Fruit fly (Drosophila melanogaster) whole organism, embryonic: ENCODE data around the gene CG6654.

Experiments used
- Bdp1 ChIP-seq: fragments of 200-800 bp; sonication (Bioruptor generic); optimal IDR thresholded peaks from 3 replicates; lab custom pipeline; 2016; ENCODE audit warnings: missing biosample characterization, missing genetic modification characterization
- BtbVII ChIP-seq: fragments of 200-800 bp; sonication (Bioruptor generic); optimal IDR thresholded peaks from 3 replicates; lab custom pipeline; 2017; ENCODE audit warnings: missing biosample characterization, mild to moderate bottlenecking, missing genetic modification characterization
- CG10543 ChIP-seq: fragments of 200-800 bp; sonication (Bioruptor generic); optimal IDR thresholded peaks from 3 replicates; lab custom pipeline; 2017; ENCODE audit warnings: missing biosample characterization, mild to moderate bottlenecking, missing genetic modification characterization, moderate library complexity
- CG11723 ChIP-seq: fragments of 200-800 bp; sonication (Bioruptor generic); optimal IDR thresholded peaks from 2 replicates; lab custom pipeline; 2017; ENCODE audit warnings: missing biosample characterization, mild to moderate bottlenecking, missing genetic modification characterization
- CG14014 ChIP-seq: fragments of 200-800 bp; sonication (Bioruptor generic); IDR thresholded peaks from 2 replicates; pipeline ENCODE4 v1.3.6; 2022; ENCODE audit warnings: missing biosample characterization, missing genetic modification characterization
- CG14860 ChIP-seq: fragments of 200-800 bp; sonication (Bioruptor generic); IDR thresholded peaks from 3 replicates; pipeline ENCODE4 v1.3.6; 2022; ENCODE audit warnings: missing biosample characterization, missing genetic modification characterization; ENCODE audit not compliant: partially characterized antibody
- CG15601 ChIP-seq: fragments of 200-800 bp; sonication (Bioruptor generic); optimal IDR thresholded peaks from 3 replicates; lab custom pipeline; 2019; ENCODE audit warnings: missing biosample characterization, mild to moderate bottlenecking, missing genetic modification characterization, moderate library complexity
- CG17829 ChIP-seq: fragments of 200-800 bp; optimal IDR thresholded peaks from 2 replicates; lab custom pipeline; 2019; ENCODE audit warnings: missing biosample characterization, mild to moderate bottlenecking, missing genetic modification characterization, moderate library complexity
- CG2120 ChIP-seq: fragments of 200-800 bp; sonication (Bioruptor generic); optimal IDR thresholded peaks from 3 replicates; lab custom pipeline; 2016; ENCODE audit warnings: missing biosample characterization, missing genetic modification characterization
- CG31388 ChIP-seq: fragments of 200-800 bp; sonication (Bioruptor generic); optimal IDR thresholded peaks from 2 replicates; lab custom pipeline; 2016; ENCODE audit warnings: missing biosample characterization, missing genetic modification characterization
- CG3407 ChIP-seq: fragments of 200-800 bp; sonication (Bioruptor generic); optimal IDR thresholded peaks from 2 replicates; lab custom pipeline; 2018; ENCODE audit warnings: missing biosample characterization, mild to moderate bottlenecking, missing genetic modification characterization
- CG6765 ChIP-seq: fragments of 200-800 bp; sonication (Bioruptor generic); optimal IDR thresholded peaks from 3 replicates; lab custom pipeline; 2017; ENCODE audit warnings: missing biosample characterization, mild to moderate bottlenecking, missing genetic modification characterization
- CG7928 ChIP-seq: fragments of 200-800 bp; sonication (Bioruptor generic); optimal IDR thresholded peaks from 2 replicates; lab custom pipeline; 2017; ENCODE audit warnings: missing biosample characterization, mild to moderate bottlenecking, missing genetic modification characterization
- D19B ChIP-seq: fragments of 200-800 bp; sonication (Bioruptor generic); optimal IDR thresholded peaks from 2 replicates; lab custom pipeline; 2017; ENCODE audit warnings: missing biosample characterization, mild to moderate bottlenecking, missing genetic modification characterization
- Ets65A ChIP-seq: fragments of 200-800 bp; sonication (Bioruptor generic); peaks from one replicate; lab custom pipeline; 2016; ENCODE audit warnings: missing biosample characterization, missing genetic modification characterization
- Nf-YA ChIP-seq: fragments of 200-800 bp; sonication (Bioruptor generic); IDR thresholded peaks from 2 replicates; pipeline ENCODE4 v1.3.6; 2022; ENCODE audit warnings: missing biosample characterization, missing genetic modification characterization
- Nf-YC ChIP-seq: fragments of 200-800 bp; optimal IDR thresholded peaks from 3 replicates; lab custom pipeline; 2019; ENCODE audit warnings: missing biosample characterization, mild to moderate bottlenecking, missing genetic modification characterization, moderate library complexity
- Sox102F ChIP-seq: fragments of 200-800 bp; sonication (Bioruptor generic); optimal IDR thresholded peaks from 2 replicates; lab custom pipeline; 2018; ENCODE audit warnings: missing biosample characterization, mild to moderate bottlenecking, missing genetic modification characterization, moderate library complexity
- Vsx1 ChIP-seq: fragments of 200-800 bp; sonication (Bioruptor generic); optimal IDR thresholded peaks from 2 replicates; lab custom pipeline; 2017; ENCODE audit warnings: missing biosample characterization, mild to moderate bottlenecking, missing genetic modification characterization, missing genetic modification reagents
- chn ChIP-seq: fragments of 200-800 bp; sonication (Bioruptor generic); optimal IDR thresholded peaks from 2 replicates; lab custom pipeline; 2016; ENCODE audit warnings: missing biosample characterization, missing genetic modification characterization
- ftz-f1 ChIP-seq: fragments of 200-800 bp; sonication (Bioruptor generic); optimal IDR thresholded peaks from 2 replicates; lab custom pipeline; 2016; ENCODE audit warnings: missing biosample characterization, missing genetic modification characterization
- gro ChIP-seq: fragments of 200-800 bp; sonication (Bioruptor generic); optimal IDR thresholded peaks from 2 replicates; lab custom pipeline; 2016; ENCODE audit warnings: missing biosample characterization, missing genetic modification characterization
- jumu ChIP-seq: fragments of 200-800 bp; sonication (Bioruptor generic); optimal IDR thresholded peaks from 3 replicates; lab custom pipeline; 2016; ENCODE audit warnings: missing biosample characterization, missing genetic modification characterization
- oc ChIP-seq: fragments of 200-800 bp; sonication (Bioruptor generic); optimal IDR thresholded peaks from 2 replicates; lab custom pipeline; 2018; ENCODE audit warnings: missing biosample characterization, mild to moderate bottlenecking, missing genetic modification characterization, moderate library complexity
- psq ChIP-seq: fragments of 200-800 bp; sonication (Bioruptor generic); optimal IDR thresholded peaks from 2 replicates; lab custom pipeline; 2017; ENCODE audit warnings: missing biosample characterization, missing genetic modification characterization
- sd ChIP-seq: fragments of 200-800 bp; sonication (Bioruptor generic); optimal IDR thresholded peaks from 3 replicates; lab custom pipeline; 2018; ENCODE audit warnings: missing biosample characterization, mild to moderate bottlenecking, missing genetic modification characterization, moderate library complexity
- sima ChIP-seq: fragments of 200-800 bp; sonication (Bioruptor generic); optimal IDR thresholded peaks from 2 replicates; lab custom pipeline; 2016; ENCODE audit warnings: missing biosample characterization, missing genetic modification characterization
- slou ChIP-seq: fragments of 200-800 bp; sonication (Bioruptor generic); optimal IDR thresholded peaks from 3 replicates; lab custom pipeline; 2016; ENCODE audit warnings: missing biosample characterization, missing genetic modification characterization
- sna ChIP-seq: fragments of 200-800 bp; sonication (Bioruptor generic); IDR thresholded peaks from 2 replicates; pipeline ENCODE4 v1.3.6; 2022; ENCODE audit warnings: missing biosample characterization, missing genetic modification characterization; ENCODE audit not compliant: partially characterized antibody
- so ChIP-seq: fragments of 200-800 bp; sonication (Bioruptor generic); IDR thresholded peaks from 3 replicates; pipeline ENCODE4 v1.3.6; 2022; ENCODE audit warnings: missing biosample characterization, missing genetic modification characterization
- tup ChIP-seq: fragments of 200-800 bp; sonication (Bioruptor generic); optimal IDR thresholded peaks from 2 replicates; lab custom pipeline; 2016; ENCODE audit warnings: missing biosample characterization, mild to moderate bottlenecking, missing genetic modification characterization, moderate library complexity

CG6654 gene

DNA sequence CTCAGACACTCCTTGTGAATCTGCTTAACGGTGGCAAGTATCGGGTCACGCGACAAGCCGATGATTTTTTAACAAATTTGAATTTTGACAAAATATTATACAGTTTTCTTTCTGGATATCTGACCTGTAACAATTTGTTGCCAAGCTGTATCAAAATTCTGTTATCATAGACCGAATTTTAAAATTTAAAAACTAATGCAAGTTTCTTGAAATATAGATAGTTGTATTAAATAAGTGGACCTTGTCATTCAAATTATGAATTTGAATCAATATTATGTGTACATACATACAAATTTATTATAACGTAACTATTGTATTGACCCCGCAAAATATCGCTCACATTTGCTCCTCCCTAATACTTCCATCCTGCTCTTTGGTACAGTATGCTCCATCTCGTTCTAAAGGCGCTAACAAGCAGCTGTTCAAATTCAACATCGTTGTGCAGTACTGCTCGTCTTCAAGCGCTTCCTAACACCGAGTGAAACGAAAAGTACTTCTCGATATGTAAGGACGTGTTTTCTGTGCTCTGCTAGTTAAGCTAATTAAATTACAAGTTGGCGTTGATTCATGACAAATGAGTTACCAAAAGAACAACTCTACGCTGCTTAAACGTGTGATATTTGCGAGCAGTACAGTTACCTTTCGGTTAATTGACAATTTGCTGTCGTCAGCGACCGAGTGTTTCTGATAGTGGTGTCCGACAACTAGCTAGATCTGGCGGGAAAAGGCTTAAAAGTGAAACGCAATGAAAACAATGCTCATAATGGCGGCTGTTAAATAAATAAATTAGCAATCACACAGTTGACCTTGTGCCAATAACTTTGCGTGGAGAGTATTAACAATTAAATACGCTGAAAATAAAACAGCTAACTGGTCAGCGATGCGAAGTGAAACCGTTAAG, 17.1 kb downstream of the CG6654 start, which contains the start of the genes Kpc1 and CG42542 (continued):
- peak; percentile 77 for TF ChIP-seq chn (GFP tag; lab: Kevin White, UChicago)
- TF ChIP-seq CG6765 = peak; percentile 13
- peak; percentile 86 for TF ChIP-seq gro
- peak; percentile 91 for TF ChIP-seq CG2120 (GFP tag; lab: Kevin White, UChicago)
- peak; percentile 37 for TF ChIP-seq CG31388 (GFP tag; lab: Kevin White, UChicago)
- peak; percentile 37 for TF ChIP-seq CG15601 (tag; lab: Kevin White, UChicago)
- peak; percentile 32 for TF ChIP-seq BtbVII (GFP tag; lab: Kevin White, UChicago)
- TF ChIP-seq sima = no peak
- TF ChIP-seq oc = no peak
- TF ChIP-seq tup = no peak
- TF ChIP-seq Nf-YA (GFP tag; lab: Robert Waterston, UW) = no peak
- peak; percentile 50 for TF ChIP-seq psq (GFP tag; lab: Kevin White, UChicago)
- peak; percentile 88 for TF ChIP-seq CG14860 (GFP tag; lab: Robert Waterston, UW)
- no peak for TF ChIP-seq CG7928 (GFP tag; lab: Kevin White, UChicago)
- peak; percentile 53; the same call in 1 of the 2 replicates for TF ChIP-seq CG14014
- peak; percentile 77 for TF ChIP-seq jumu
- TF ChIP-seq ftz-f1 (GFP tag; lab: Kevin White, UChicago) = peak; percentile 94
- TF ChIP-seq Sox102F (GFP tag; lab: Kevin White, UChicago) = peak; percentile 62
- peak; percentile 83 for TF ChIP-seq CG17829 (tag; lab: Kevin White, UChicago)
- TF ChIP-seq CG3407 (GFP tag; lab: Kevin White, UChicago) = peak; percentile 9
- TF ChIP-seq Bdp1 = peak; percentile 36
- peak; percentile 53 for TF ChIP-seq slou (GFP tag; lab: Kevin White, UChicago)

DNA sequence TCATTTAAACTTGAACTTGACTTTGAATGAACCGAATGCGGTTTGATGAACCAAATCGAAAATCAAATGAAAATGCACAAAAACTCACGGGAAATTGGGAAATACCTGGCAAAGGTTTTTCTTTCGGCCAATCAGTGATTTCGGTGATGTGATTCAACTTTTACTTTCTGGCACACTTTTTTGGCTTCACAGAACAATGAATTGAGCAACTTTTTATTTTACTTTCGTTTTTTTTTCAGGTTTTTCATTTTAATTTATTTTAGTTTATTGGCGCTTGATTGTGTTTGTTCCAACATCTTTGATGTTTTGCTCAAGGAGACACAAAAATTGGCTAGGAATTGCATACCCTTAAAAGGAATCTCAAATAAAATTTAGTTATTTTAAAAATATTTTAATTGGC, 32.0 kb downstream of the CG6654 start, which contains the start of gene Mf:
Gene Mf (minus strand): TSS at position 44 of the 400 bp plus-strand sequence.
- TF ChIP-seq Vsx1 (GFP tag; lab: Kevin White, UChicago) (no peak), sna (GFP tag; lab: Robert Waterston, UW) (no peak), D19B (GFP tag; lab: Kevin White, UChicago) (no peak)
- TF ChIP-seq, all 482 proteins: peak for 0

DNA sequence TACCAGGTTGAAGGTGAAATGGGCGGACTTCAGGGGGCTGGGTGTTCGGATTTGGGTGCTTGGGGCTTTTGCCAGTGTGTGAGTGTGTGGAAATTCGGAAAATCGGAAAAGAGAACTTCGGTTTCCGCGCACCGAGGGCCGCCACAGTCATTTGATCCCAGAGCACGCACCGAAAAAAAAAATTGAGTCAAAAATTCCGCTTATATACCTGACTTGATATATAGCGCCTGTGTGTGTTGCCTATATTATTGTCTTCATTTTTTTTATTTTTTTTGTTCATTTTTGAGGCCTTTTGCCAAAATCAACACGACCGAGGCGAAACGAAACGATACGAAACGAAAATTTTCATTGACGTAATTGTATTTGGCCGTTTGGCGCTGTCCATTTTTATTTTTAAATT, 36.2 kb downstream of the CG6654 start:
- TF ChIP-seq Nf-YC (tag; lab: Kevin White, UChicago) (no peak), CG11723 (GFP tag; lab: Kevin White, UChicago) (no peak), sd (tag; lab: Kevin White, UChicago) (peak; percentile 9), Ets65A (GFP tag; lab: Kevin White, UChicago) (peak; percentile 16), CG10543 (peak; percentile 72), so (GFP tag; lab: Robert Waterston, UW) (peak; percentile 76; the same call in 2 of the 3 replicates)
- TF ChIP-seq, all 482 proteins: peak for 4
